Fruit fly (Drosophila melanogaster): Measurements from ENCODE around the gene CG4911.

DNA sequence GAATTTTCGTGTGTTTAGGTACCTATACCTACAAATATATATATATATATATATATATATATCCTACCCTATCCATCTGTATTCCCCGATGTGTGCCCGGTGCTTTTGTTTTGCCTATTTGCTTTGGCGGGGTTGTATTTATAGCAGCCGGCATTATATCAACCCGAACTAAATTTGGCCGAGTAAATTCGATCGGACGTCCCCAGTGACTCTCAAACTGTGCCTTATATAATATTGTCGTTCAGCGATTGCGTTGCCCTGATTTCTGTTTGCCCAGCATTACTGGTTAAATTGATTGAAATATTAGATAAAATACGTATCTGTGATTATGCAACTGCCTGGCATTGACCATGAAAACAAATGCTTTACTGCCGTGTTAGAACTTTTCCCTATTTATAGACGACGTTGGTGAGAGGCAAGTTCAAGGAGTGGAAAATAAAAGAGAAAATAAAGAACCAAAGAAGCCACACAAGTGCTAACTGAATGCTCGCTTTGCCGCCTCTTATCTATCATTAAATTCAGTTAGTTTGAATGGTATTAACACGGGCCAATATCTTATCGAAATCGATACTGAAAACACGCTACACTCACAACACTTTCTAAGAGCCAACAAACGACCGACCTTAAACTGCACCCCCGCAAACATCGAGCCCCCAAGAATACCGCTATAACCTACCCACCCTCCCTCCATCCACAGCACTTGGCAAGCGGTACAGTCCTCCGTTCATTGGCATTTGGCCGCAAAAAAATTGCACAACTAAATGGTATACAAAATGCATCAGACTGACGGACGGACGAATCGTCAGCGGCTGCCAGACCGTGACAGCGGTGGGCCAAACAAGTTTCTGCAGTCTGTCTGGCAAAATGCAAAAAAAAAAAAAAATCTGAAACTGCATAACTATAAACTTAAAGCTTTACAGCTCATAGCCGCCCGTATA lies 16.4 kb downstream of the CG4911 start:
- TF ChIP-seq usp (GFP tag; optimal IDR thresholded peaks at IDR 0.05) (no peak), Sp1 (GFP tag; optimal IDR thresholded peaks at IDR 0.05) (no peak)

Measured in whole organism, wandering third instar larva.